Fruit fly (Drosophila melanogaster): ENCODE data around the gene Vps13B.
A peak's percentile ranks its signal among the peaks of the same experiment; 100 is the strongest.

Vps13B gene

DNA sequence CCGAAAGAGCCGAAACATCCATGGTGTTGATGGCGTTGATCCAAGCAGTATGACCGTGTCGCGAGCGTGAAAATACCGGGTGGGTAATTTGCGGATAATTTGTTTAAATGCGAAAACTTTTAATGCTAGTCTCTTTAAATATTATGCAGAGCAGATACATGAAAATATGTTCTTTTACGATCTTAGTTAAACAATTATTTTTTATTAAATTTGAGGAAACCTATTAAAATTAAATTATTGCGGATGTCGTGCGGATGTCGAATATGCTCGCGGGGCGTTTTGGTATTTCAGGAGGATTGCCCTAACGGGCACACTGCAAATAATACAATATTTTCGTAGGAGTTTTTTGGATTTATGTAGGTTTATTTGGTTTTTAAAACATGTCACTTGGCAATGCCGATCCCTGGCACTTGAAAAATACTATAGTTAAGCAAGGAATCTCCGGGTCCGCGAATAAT is 2.7 kb upstream of the Vps13B start, which contains the start of the genes Cog7, CG42557 and CG42558:
Gene Cog7, minus strand, starts transcription at position 51 of the 458 bp plus-strand sequence.
Gene CG42557, plus strand, starts transcription at position 281 of the 458 bp plus-strand sequence.
Gene CG42558, plus strand, starts transcription at position 281 of the 458 bp plus-strand sequence.
- peak; percentile 10 for TF ChIP-seq CG17801 (GFP tag; optimal IDR thresholded peaks at IDR 0.05; ENCODE audit: partially characterized antibody)

DNA sequence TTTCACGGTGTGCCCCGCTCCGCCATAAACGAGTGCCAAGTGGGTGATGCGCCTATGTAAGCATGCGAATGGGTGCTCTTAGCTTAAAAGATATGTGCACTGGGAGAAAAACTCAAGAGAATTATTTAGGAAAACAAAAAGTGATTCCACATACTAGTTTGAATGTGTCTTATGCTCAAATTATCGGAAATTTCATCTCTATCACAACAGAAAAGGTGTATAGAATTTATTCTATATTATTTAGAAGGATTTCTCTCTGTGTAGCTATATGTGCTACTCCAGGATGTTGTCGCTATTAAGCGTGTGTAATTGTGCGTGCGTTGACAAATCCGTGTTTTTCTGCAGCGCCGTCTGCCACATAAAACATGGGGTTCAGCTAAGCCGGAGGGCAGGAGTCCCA is 23.6 kb downstream of the Vps13B start:
- no peak for TF ChIP-seq CG17801 (GFP tag; optimal IDR thresholded peaks at IDR 0.05; ENCODE audit: partially characterized antibody)

DNA sequence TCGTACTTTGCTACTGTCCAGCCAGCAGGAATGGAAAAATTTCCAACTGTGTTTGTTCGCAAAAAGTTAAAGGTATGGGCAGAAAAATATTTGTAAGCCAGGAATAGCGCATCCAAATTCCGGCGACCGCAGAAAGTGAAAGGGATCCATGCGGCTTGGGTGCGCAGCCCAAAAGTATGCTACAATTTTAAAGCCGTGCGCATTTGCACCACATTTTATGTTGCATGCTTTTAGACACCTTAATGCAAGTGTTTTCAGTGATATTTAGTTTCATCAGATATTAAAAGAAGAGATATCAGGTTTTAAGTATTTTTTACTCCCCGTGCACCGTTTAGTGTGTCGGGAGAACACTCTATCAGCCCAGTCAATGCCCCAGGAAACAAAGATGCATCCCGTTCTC is 27.3 kb downstream of the Vps13B start:
- no peak for TF ChIP-seq CG17801 (GFP tag; optimal IDR thresholded peaks at IDR 0.05; ENCODE audit: partially characterized antibody)

DNA sequence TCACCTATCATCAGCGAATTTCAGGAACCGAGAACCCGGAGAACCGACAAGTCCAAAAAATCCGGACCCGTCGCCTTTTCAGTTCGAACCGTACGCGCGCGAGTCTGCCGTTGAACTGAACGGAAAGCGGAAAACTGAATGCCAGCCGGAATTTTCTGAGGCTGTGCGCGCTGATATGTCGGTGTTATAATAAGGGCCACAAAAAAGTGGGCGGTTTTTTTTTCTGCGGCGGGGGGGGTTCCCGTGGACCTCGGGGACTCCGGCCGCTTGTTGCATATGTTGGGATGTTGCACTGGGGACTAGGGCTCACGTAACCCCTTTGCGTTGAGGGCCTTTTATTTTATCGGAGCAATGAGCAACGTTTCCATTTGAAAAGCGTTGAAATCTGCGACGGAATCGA is 33.6 kb downstream of the Vps13B start, which contains the start of gene TkR99D:
Gene TkR99D, minus strand, starts transcription at position 101 of the 400 bp plus-strand sequence.
- TF ChIP-seq CG17801 (GFP tag; optimal IDR thresholded peaks at IDR 0.05; ENCODE audit: partially characterized antibody), result no peak

DNA sequence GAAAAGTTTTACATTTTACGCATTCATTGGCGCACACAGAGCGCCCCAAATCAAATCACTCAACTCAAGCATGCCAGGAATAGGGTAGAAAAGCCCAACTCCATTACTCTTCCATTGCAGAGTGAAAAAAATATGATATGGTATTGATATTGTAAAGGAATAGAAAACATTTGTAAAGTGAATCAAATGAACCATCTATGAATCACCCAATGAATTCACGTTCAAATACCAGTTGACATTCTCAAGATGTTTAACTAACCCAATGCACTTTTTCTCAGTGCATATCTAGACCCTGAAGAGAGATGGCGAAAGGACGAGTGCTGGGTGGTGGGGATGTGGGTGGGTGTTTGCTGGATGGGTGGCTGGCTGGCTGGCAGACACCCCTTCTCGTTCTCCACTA is 42.8 kb downstream of the Vps13B start:
- no peak for TF ChIP-seq CG17801 (GFP tag; optimal IDR thresholded peaks at IDR 0.05; ENCODE audit: partially characterized antibody)

DNA sequence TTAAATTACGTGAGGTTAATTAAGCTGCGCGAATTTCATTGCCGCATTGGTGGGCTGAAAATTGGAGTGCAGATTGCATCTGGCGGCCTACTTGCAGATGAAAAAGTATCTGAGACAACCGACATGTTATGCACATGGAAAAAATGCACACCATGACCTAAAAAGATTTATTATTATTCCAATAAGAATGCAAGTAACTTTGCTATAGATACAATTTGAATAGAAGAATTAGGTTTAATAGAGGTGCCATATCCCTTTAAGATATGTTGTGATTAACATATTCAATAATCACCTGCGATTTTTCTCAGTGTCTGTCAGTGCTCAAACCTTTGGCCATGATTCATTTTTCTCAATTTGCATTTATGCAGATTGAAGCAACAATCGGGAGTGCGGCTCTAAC is 45.7 kb downstream of the Vps13B start:
- no peak for TF ChIP-seq CG17801 (GFP tag; optimal IDR thresholded peaks at IDR 0.05; ENCODE audit: partially characterized antibody)

- no peak for TF ChIP-seq CG17801 (GFP tag; optimal IDR thresholded peaks at IDR 0.05; ENCODE audit: partially characterized antibody)
Observed at dm6 chr3R:29982027-29982426, 46.2 kb downstream of the Vps13B start.

dm6 chr3R:29983073-29983544 is 47.3 kb downstream of the Vps13B start, which contains the start of gene CG7896:
TSS of gene CG7896 (plus strand) at chr3R:29983426.
- TF ChIP-seq CG17801 (GFP tag; optimal IDR thresholded peaks at IDR 0.05; ENCODE audit: partially characterized antibody), result no peak

- TF ChIP-seq CG17801 (GFP tag; optimal IDR thresholded peaks at IDR 0.05; ENCODE audit: partially characterized antibody), result no peak
Observed at dm6 chr3R:29983886-29984285, 48.1 kb downstream of the Vps13B start.

- no peak for TF ChIP-seq CG17801 (GFP tag; optimal IDR thresholded peaks at IDR 0.05; ENCODE audit: partially characterized antibody)
Observed at dm6 chr3R:29985219-29985618, 49.4 kb downstream of the Vps13B start.

DNA sequence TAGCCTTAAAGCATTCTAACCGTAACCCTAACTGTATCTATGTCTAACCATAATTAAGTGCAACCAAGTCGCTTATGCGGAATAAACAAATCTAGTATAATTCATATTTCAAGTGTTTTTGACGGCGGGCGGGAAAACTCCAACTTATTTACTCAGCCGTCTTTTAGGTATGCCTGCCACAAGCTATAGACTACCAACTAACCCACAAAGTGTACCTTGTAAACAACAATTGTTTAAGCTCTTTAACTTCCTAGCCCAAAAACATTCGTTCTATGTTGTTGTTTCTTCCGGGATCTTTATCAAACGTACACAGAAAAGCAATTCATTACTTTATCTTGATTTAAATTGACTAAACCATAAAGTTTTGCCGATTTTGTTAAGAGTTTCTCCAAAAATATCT is 54.9 kb downstream of the Vps13B start:
- TF ChIP-seq CG17801 (GFP tag; optimal IDR thresholded peaks at IDR 0.05; ENCODE audit: partially characterized antibody), result no peak

DNA sequence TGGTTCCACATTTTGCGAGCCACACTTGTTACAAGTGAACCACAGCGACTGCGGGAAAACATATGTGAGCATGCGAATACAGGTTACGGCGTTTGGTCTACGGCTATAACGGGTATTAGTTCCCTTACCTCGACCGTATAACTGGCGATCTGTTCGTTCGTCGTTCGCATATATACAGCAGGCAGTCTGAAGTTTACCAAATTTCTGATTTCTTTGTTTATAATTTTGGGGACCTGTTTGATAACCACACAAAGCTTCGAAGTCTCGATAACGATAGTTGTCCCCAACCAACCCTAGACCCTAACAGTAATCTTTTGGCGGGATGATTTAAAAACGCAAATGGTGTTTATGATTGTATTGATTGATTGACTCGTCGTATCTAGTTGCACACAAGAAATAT is 57.4 kb downstream of the Vps13B start, which contains the start of gene Acph-1:
Gene Acph-1, minus strand, starts transcription at position 278 of the 400 bp plus-strand sequence.
- no peak for TF ChIP-seq CG17801 (GFP tag; optimal IDR thresholded peaks at IDR 0.05; ENCODE audit: partially characterized antibody)

DNA sequence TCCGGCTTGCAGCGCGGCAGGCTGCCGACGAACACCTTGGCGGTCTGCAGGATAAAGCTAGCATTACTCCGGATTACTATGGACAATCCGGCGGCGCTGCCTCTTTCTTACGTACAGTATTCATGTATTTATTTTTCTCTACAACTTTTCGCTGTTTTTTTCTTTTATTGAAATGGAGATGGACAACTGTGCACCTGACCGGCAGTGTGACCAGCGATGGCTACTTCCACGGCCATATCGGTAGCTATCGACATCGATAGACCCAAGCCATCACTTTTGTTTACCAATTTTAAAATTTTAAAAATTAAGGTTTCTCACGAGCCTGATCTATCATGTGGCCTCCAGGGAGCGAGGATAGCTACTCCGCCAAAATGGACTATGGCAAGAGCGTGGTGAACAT is 59.3 kb downstream of the Vps13B start, which contains the start of the genes CG7903 and Sas-6:
Gene CG7903, minus strand, starts transcription at position 197 of the 400 bp plus-strand sequence.
Gene Sas-6, plus strand, starts transcription at position 323 of the 400 bp plus-strand sequence.
- peak; percentile 1 for TF ChIP-seq CG17801 (GFP tag; optimal IDR thresholded peaks at IDR 0.05; ENCODE audit: partially characterized antibody)

All from ovary, adult (tissue).